Worm (Caenorhabditis elegans): ENCODE measurements around the gene cdh-12.

cdh-12 gene

ce11 chrIII:1122239-1122638, 29.6 kb upstream of the cdh-12 start (continued):
- TF ChIP-seq athp-1 (tag; optimal IDR thresholded peaks at IDR 0.05), result peak; percentile 36
- TF ChIP-seq Y95B8A.8 (GFP tag; IDR thresholded peaks at IDR 0.05), result no peak
- peak; percentile 47; the same call in 1 of the 2 replicates for TF ChIP-seq lin-26 (GFP tag; IDR thresholded peaks at IDR 0.05)
- peak; percentile 50 for TF ChIP-seq snpc-4 (GFP tag; optimal IDR thresholded peaks at IDR 0.05)
- peak in 1 of 4 experiments; percentile 15 for TF ChIP-seq snpc-4 (tag; optimal IDR thresholded peaks at IDR 0.05)
- TF ChIP-seq madf-6 (GFP tag; IDR thresholded peaks at IDR 0.05), result no peak
- TF ChIP-seq dpff-1 (tag; optimal IDR thresholded peaks at IDR 0.05), result no peak
- no peak for TF ChIP-seq lag-1 (GFP tag; IDR thresholded peaks at IDR 0.05)
- TF ChIP-seq F55B11.4 (tag; optimal IDR thresholded peaks at IDR 0.05; ENCODE audit: borderline replicate concordance, insufficient read depth), result no peak
- peak; percentile 54; the same call in 1 of the 2 replicates for TF ChIP-seq dox-1 (GFP tag; IDR thresholded peaks at IDR 0.05)
- no peak for TF ChIP-seq F10E7.11 (tag; optimal IDR thresholded peaks at IDR 0.05)
- TF ChIP-seq ets-4 (GFP tag; optimal IDR thresholded peaks at IDR 0.05), result no peak
- no peak for TF ChIP-seq C06A6.2 (GFP tag; conservative IDR thresholded peaks at IDR 0.05)
- TF ChIP-seq sea-2 (GFP tag; IDR thresholded peaks at IDR 0.05), result no peak
- no peak for TF ChIP-seq snpc-1.1 (tag; optimal IDR thresholded peaks at IDR 0.05; ENCODE audit: insufficient read depth)
- TF ChIP-seq cebp-2 (GFP tag; IDR thresholded peaks at IDR 0.05), result no peak
- peak; percentile 77 for TF ChIP-seq nhr-90 (tag; optimal IDR thresholded peaks at IDR 0.05)
- no peak for TF ChIP-seq nhr-27 (tag; optimal IDR thresholded peaks at IDR 0.05)
- no peak for TF ChIP-seq lir-1 (GFP tag; conservative IDR thresholded peaks at IDR 0.05)
- no peak for TF ChIP-seq T26A5.8 (tag; optimal IDR thresholded peaks at IDR 0.05)
- TF ChIP-seq ZK185.1 (tag; optimal IDR thresholded peaks at IDR 0.05; ENCODE audit: poor library complexity, severe bottlenecking), result no peak
- TF ChIP-seq F49E8.2 (tag; optimal IDR thresholded peaks at IDR 0.05; ENCODE audit: insufficient read depth), result peak; percentile 3
- TF ChIP-seq F52B5.7 (tag; optimal IDR thresholded peaks at IDR 0.05), result no peak
- TF ChIP-seq Y53G8AR.9 (GFP tag; conservative IDR thresholded peaks at IDR 0.05), result no peak
- peak; percentile 77 for TF ChIP-seq B0261.1 (tag; optimal IDR thresholded peaks at IDR 0.05)
- no peak for TF ChIP-seq sdz-38 (tag; optimal IDR thresholded peaks at IDR 0.05)
- no peak for TF ChIP-seq akir-1 (GFP tag; optimal IDR thresholded peaks at IDR 0.05)
- TF ChIP-seq ceh-40 (GFP tag; IDR thresholded peaks at IDR 0.05), result no peak
- TF ChIP-seq somi-1 (GFP tag; optimal IDR thresholded peaks at IDR 0.05), result no peak
- TF ChIP-seq Y79H2A.3 (GFP tag; conservative IDR thresholded peaks at IDR 0.05), result no peak
- TF ChIP-seq efl-1 (GFP tag; optimal IDR thresholded peaks at IDR 0.05), result no peak
- no peak for TF ChIP-seq ceh-100 (GFP tag; IDR thresholded peaks at IDR 0.05)
- no peak for TF ChIP-seq ztf-28 (GFP tag; IDR thresholded peaks at IDR 0.05)
- no peak for TF ChIP-seq nhr-179 (tag; optimal IDR thresholded peaks at IDR 0.05)
- TF ChIP-seq ceh-91 (GFP tag; IDR thresholded peaks at IDR 0.05), result no peak
- peak; percentile 8 for TF ChIP-seq chd-7 (tag; optimal IDR thresholded peaks at IDR 0.05)
- no peak for TF ChIP-seq mel-28 (tag; optimal IDR thresholded peaks at IDR 0.05; ENCODE audit: borderline replicate concordance)
- TF ChIP-seq hmg-20 (GFP tag; IDR thresholded peaks at IDR 0.05), result no peak
- TF ChIP-seq bed-1 (GFP tag; IDR thresholded peaks at IDR 0.05), result no peak
- TF ChIP-seq atf-7 (tag; optimal IDR thresholded peaks at IDR 0.05), result peak; percentile 20
- no peak for TF ChIP-seq F22D6.2 (tag; optimal IDR thresholded peaks at IDR 0.05)
- no peak for TF ChIP-seq unc-130 (GFP tag; optimal IDR thresholded peaks at IDR 0.05)
- peak; percentile 21 for TF ChIP-seq fkh-3 (tag; optimal IDR thresholded peaks at IDR 0.05)
- peak; percentile 48; the same call in 1 of the 2 replicates for TF ChIP-seq mcd-1 (GFP tag; IDR thresholded peaks at IDR 0.05)
- no peak for TF ChIP-seq egl-44 (GFP tag; IDR thresholded peaks at IDR 0.05)
- 0 out of 2 replicates have a peak, but pooled peaks have one; percentile 24 for TF ChIP-seq rcor-1 (GFP tag; IDR thresholded peaks at IDR 0.05)
- TF ChIP-seq lin-35 (GFP tag; optimal IDR thresholded peaks at IDR 0.05), result no peak
- TF ChIP-seq Y67H2A.10 (GFP tag; conservative IDR thresholded peaks at IDR 0.05), result no peak
- TF ChIP-seq nfya-2 (GFP tag; IDR thresholded peaks at IDR 0.05), result no peak
- TF ChIP-seq F37B4.10 (GFP tag; IDR thresholded peaks at IDR 0.05), result no peak
